Worm (Caenorhabditis elegans) whole organism, L4 larva: ENCODE measurements around the gene cgt-1.

Experiments
- F44E2.7 ChIP-seq: fragments of 200-800 bp; sonication (Bioruptor generic); IDR thresholded peaks from 2 replicates; pipeline ENCODE4 v2.1.2; 2022; ENCODE audit warnings: missing genetic modification characterization, missing compliant biosample characterization
- Y48G9A.11 ChIP-seq: fragments of 200-800 bp; sonication (Bioruptor generic); IDR thresholded peaks from 2 replicates; pipeline ENCODE4 v1.3.6; 2022; ENCODE audit warnings: missing genetic modification reagents, missing genetic modification characterization, missing compliant biosample characterization
- aha-1 ChIP-seq: fragments of 150-350 bp; peaks from one replicate; lab custom pipeline; 2014; ENCODE audit warnings: missing biosample characterization, missing genetic modification characterization
- aly-2 ChIP-seq: sonication (generic microtip); optimal IDR thresholded peaks from 2 replicates; lab custom pipeline; 2018; ENCODE audit warnings: missing biosample characterization, missing genetic modification characterization
- ceh-20 ChIP-seq: fragments of 200-800 bp; sonication (Bioruptor generic); IDR thresholded peaks from 2 replicates; pipeline ENCODE4 v1.3.6; 2022; ENCODE audit warnings: missing genetic modification reagents, missing genetic modification characterization, missing compliant biosample characterization
- ceh-28 ChIP-seq: fragments of 150-350 bp; optimal IDR thresholded peaks from 2 replicates; lab custom pipeline; 2014; ENCODE audit warnings: missing biosample characterization, missing genetic modification reagents, missing genetic modification characterization
- ceh-44 ChIP-seq: fragments of 200-800 bp; sonication (Bioruptor generic); IDR thresholded peaks from 2 replicates; pipeline ENCODE4 v1.3.6; 2022; ENCODE audit warnings: missing genetic modification reagents, missing genetic modification characterization, missing compliant biosample characterization
- ceh-62 ChIP-seq: sonication (generic microtip); optimal IDR thresholded peaks from 2 replicates; lab custom pipeline; 2017; ENCODE audit warnings: missing biosample characterization, missing genetic modification characterization
- cey-2 ChIP-seq: sonication (generic microtip); optimal IDR thresholded peaks from 3 replicates; lab custom pipeline; 2017; ENCODE audit warnings: missing genetic modification characterization, mild to moderate bottlenecking, missing compliant biosample characterization, antibody characterized with exemption, borderline replicate concordance; ENCODE audit not compliant: insufficient read depth
- duxl-1 ChIP-seq: sonication (generic microtip); optimal IDR thresholded peaks from 2 replicates; lab custom pipeline; 2016; ENCODE audit warnings: mild to moderate bottlenecking, missing genetic modification characterization, moderate library complexity, missing compliant biosample characterization; ENCODE audit not compliant: poor library complexity
- dve-1 ChIP-seq: sonication (generic microtip); optimal IDR thresholded peaks from 2 replicates; lab custom pipeline; 2017; ENCODE audit warnings: antibody characterized with exemption, mild to moderate bottlenecking, missing genetic modification characterization, missing compliant biosample characterization; ENCODE audit not compliant: insufficient read depth
- hlh-11 ChIP-seq: fragments of 200-800 bp; sonication (Bioruptor generic); optimal IDR thresholded peaks from 2 replicates; lab custom pipeline; 2018; ENCODE audit warnings: mild to moderate bottlenecking, missing genetic modification characterization, missing compliant biosample characterization
- jun-1 ChIP-seq: fragments of 150-350 bp; optimal IDR thresholded peaks from 2 replicates; lab custom pipeline; 2014; ENCODE audit warnings: missing biosample characterization, missing genetic modification reagents, missing genetic modification characterization
- lim-7 ChIP-seq: fragments of 200-800 bp; sonication (Bioruptor generic); IDR thresholded peaks from 2 replicates; pipeline ENCODE4 v1.3.6; 2022; ENCODE audit warnings: missing genetic modification characterization, missing compliant biosample characterization
- lin-13 ChIP-seq: fragments of 150-350 bp; optimal IDR thresholded peaks from 2 replicates; lab custom pipeline; 2014; ENCODE audit warnings: missing biosample characterization, missing genetic modification reagents, missing genetic modification characterization
- lin-38 ChIP-seq: fragments of 200-800 bp; sonication (Bioruptor generic); IDR thresholded peaks from 2 replicates; pipeline ENCODE4 v1.3.6; 2022; ENCODE audit warnings: missing genetic modification reagents, missing genetic modification characterization, missing compliant biosample characterization
- lin-39 ChIP-seq: fragments of 150-350 bp; optimal IDR thresholded peaks from 2 replicates; lab custom pipeline; 2014; ENCODE audit warnings: missing biosample characterization, missing genetic modification reagents, missing genetic modification characterization
- mdt-29 ChIP-seq: fragments of 200-800 bp; sonication (Bioruptor generic); IDR thresholded peaks from 2 replicates; pipeline ENCODE4 v1.3.6; 2022; ENCODE audit warnings: missing genetic modification reagents, missing genetic modification characterization, missing compliant biosample characterization
- mep-1 ChIP-seq: fragments of 150-350 bp; sonication (generic microtip); optimal IDR thresholded peaks from 3 replicates; lab custom pipeline; 2014; ENCODE audit warnings: missing biosample characterization, missing genetic modification characterization
- mes-2 ChIP-seq: sonication (generic microtip); optimal IDR thresholded peaks from 2 replicates; lab custom pipeline; 2016; ENCODE audit warnings: missing genotype, mild to moderate bottlenecking, missing genetic modification characterization, missing compliant biosample characterization; ENCODE audit not compliant: poor library complexity, severe bottlenecking
- nhr-28 ChIP-seq: fragments of 150-350 bp; optimal IDR thresholded peaks from 2 replicates; lab custom pipeline; 2014; ENCODE audit warnings: missing biosample characterization, missing genetic modification characterization
- pha-4 ChIP-seq, 2 experiments: fragments of 150-350 bp in 1 of 2; fragments of 200-800 bp in 1 of 2; sonication (Bioruptor generic) in 1 of 2; IDR thresholded peaks in 1 of 2; optimal IDR thresholded peaks in 1 of 2; 2 replicates each; pipeline versions ENCODE4 v1.3.6 to Lab custom; 2014 to 2022; ENCODE audit warnings: missing genetic modification characterization in 2 of 2, missing genetic modification reagents in 2 of 2, missing biosample characterization in 1 of 2, missing compliant biosample characterization in 1 of 2
- rbr-2 ChIP-seq: sonication (generic microtip); optimal IDR thresholded peaks from 2 replicates; lab custom pipeline; 2016; ENCODE audit warnings: missing genotype, missing genetic modification characterization, missing compliant biosample characterization
- saeg-2 ChIP-seq: fragments of 200-800 bp; sonication (Bioruptor generic); IDR thresholded peaks from 2 replicates; pipeline ENCODE4 v1.3.6; 2022; ENCODE audit warnings: missing genetic modification reagents, missing genetic modification characterization, missing compliant biosample characterization
- sdz-12 ChIP-seq: fragments of 200-800 bp; sonication (Bioruptor generic); optimal IDR thresholded peaks from 2 replicates; lab custom pipeline; 2018; ENCODE audit warnings: mild to moderate bottlenecking, missing genetic modification characterization, missing compliant biosample characterization
- set-16 ChIP-seq: fragments of 200-800 bp; sonication (Bioruptor generic); IDR thresholded peaks from 2 replicates; pipeline ENCODE4 v1.3.6; 2022; ENCODE audit warnings: missing genetic modification reagents, missing genetic modification characterization, missing compliant biosample characterization
- skn-1 ChIP-seq: fragments of 150-350 bp; optimal IDR thresholded peaks from 2 replicates; lab custom pipeline; 2014; ENCODE audit warnings: missing biosample characterization, missing genetic modification characterization
- snpc-4 ChIP-seq: fragments of 150-350 bp; optimal IDR thresholded peaks from 2 replicates; lab custom pipeline; 2014; ENCODE audit warnings: missing biosample characterization, missing genetic modification characterization
- spr-3 ChIP-seq: fragments of 200-800 bp; sonication (Bioruptor generic); optimal IDR thresholded peaks from 2 replicates; lab custom pipeline; 2018; ENCODE audit warnings: mild to moderate bottlenecking, missing genetic modification characterization, missing compliant biosample characterization
- tag-97 ChIP-seq: fragments of 200-800 bp; sonication (Bioruptor generic); IDR thresholded peaks from 2 replicates; pipeline ENCODE4 v1.3.6; 2022; ENCODE audit warnings: missing genetic modification characterization, missing compliant biosample characterization
- unc-39 ChIP-seq: sonication (generic microtip); optimal IDR thresholded peaks from 2 replicates; lab custom pipeline; 2017; ENCODE audit warnings: missing biosample characterization, missing genetic modification characterization
- vab-7 ChIP-seq: fragments of 200-800 bp; sonication (Bioruptor generic); IDR thresholded peaks from 2 replicates; pipeline ENCODE4 v1.3.6; 2022; ENCODE audit warnings: missing genetic modification reagents, missing genetic modification characterization, missing compliant biosample characterization
- zfp-2 ChIP-seq: sonication (generic microtip); optimal IDR thresholded peaks from 2 replicates; lab custom pipeline; 2016; ENCODE audit warnings: mild to moderate bottlenecking, missing genetic modification characterization, missing compliant biosample characterization
- ztf-7 ChIP-seq: fragments of 150-350 bp; optimal IDR thresholded peaks from 2 replicates; lab custom pipeline; 2014; ENCODE audit warnings: missing biosample characterization, missing genetic modification characterization

The cgt-1 gene

DNA sequence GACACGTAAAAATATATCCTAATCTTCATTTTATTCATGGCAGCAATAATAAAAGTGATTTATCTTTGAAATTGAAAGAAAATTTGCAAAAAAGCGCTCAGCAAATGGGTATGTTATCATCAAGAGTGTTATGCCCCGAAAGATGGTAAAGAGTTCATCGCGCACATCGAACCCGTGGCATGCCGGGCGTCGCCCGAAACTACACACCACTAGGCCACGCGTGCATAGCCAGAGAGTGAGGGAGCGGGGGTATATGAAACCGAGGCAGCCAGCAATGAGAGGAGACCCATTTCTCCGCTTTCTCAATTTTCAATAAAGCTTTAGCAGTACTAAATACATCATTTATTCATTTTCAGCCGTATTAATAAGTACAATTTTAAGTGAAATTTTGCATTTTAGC lies 14.9 kb downstream of the cgt-1 start (continued):
- TF ChIP-seq lim-7 (peak; percentile 99), nhr-28 (tag; lab: Kevin White, UChicago) (peak; percentile 52), set-16 (GFP tag; lab: Robert Waterston, UW) (no peak; the same call in 1 of the 2 replicates), hlh-11 (tag; lab: Kevin White, UChicago) (no peak), ceh-28 (tag; lab: Kevin White, UChicago) (no peak), rbr-2 (tag; lab: Kevin White, UChicago) (peak; percentile 87), F44E2.7 (GFP tag; lab: Robert Waterston, UW) (peak; percentile 99), ztf-7 (tag; lab: Kevin White, UChicago) (peak; percentile 80), jun-1 (tag; lab: Kevin White, UChicago) (peak; percentile 78), sdz-12 (GFP tag; lab: Kevin White, UChicago) (peak; percentile 97), snpc-4 (tag; lab: Kevin White, UChicago) (peak; percentile 10), Y48G9A.11 (GFP tag; lab: Robert Waterston, UW) (peak; percentile 91), lin-39 (tag; lab: Kevin White, UChicago) (no peak)

DNA sequence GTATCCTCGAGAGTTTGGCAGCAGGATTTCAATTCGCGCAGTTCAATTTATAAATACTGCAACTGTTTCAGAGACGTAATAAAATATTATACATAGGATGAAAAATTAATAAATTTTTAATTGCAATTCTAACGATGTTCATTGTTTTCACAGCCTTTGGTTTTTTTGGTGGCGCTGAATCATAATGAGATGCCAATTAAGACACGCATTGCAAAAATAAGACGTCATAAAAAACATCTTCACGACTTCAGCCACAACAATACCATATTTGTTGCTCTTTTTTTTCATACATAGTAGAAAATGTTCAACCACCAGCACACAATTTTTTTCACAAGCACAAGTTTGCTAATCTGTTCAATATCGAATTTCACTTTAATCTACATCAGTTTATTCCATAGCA lies 16.4 kb downstream of the cgt-1 start, which contains the start of gene str-56:
Gene str-56 (plus strand): TSS at position 301 of the 400 bp plus-strand sequence.
- no peak for TF ChIP-seq duxl-1 (tag; lab: Kevin White, UChicago)
- no peak for TF ChIP-seq Y48G9A.11 (GFP tag; lab: Robert Waterston, UW)
- no peak for TF ChIP-seq spr-3 (GFP tag; lab: Kevin White, UChicago)
- TF ChIP-seq unc-39, result no peak

DNA sequence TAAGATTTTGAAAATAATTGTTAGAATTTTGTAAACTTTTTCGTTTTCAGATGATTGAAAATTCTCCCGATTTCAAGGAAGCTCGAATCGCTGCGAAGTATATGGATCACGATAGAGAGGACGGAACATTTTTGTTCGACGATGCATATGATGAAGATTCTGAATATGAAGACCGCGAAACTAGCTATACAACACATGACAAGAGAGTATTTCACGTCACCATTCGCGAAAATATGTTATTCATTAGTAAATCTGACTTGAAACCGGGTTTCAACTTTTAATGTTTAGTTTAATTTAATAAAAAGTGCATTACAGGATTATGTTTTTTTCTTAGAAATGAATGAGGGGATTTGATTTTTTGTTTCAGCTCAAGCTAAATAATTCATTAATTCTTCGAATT lies 18.3 kb downstream of the cgt-1 start, which contains the start of gene str-57:
Gene str-57 (plus strand): TSS at position 301 of the 400 bp plus-strand sequence.
- TF ChIP-seq aha-1 (tag; lab: Kevin White, UChicago) (peak; percentile 18), sdz-12 (GFP tag; lab: Kevin White, UChicago) (no peak)
- TF ChIP-seq, all 104 proteins: peak for 1

DNA sequence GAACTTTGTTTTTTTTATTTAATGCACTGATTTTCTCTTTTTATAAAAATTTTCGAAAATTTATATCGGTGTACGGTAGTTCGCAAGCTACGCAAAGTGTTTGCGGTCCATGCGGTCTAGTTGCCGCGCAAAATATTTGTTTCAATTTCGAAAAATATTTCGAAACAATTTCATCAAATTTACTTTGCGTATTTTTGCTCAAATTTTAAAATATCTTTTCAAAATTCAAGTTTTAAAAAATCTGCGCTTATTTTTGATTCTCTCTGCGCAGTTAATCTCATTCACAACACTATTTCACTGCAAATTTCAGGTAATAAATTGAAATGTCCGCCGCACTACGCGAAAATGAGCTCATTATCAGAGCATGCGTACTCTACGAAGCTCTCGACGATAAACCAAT lies 21.3 kb downstream of the cgt-1 start, which contains the start of gene fbxa-197:
Gene fbxa-197 (plus strand): TSS at position 301 of the 400 bp plus-strand sequence.
- TF ChIP-seq tag-97 (GFP tag; lab: Robert Waterston, UW), result no peak
- no peak for TF ChIP-seq mep-1
- no peak for TF ChIP-seq cey-2 (tag; lab: Kevin White, UChicago)
- no peak for TF ChIP-seq pha-4 (GFP tag; IDR thresholded peaks at IDR 0.05; lab: Robert Waterston, UW)
- TF ChIP-seq pha-4 (tag; optimal IDR thresholded peaks at IDR 0.05; lab: Kevin White, UChicago), result no peak
- TF ChIP-seq, all 104 proteins: peak for 0

DNA sequence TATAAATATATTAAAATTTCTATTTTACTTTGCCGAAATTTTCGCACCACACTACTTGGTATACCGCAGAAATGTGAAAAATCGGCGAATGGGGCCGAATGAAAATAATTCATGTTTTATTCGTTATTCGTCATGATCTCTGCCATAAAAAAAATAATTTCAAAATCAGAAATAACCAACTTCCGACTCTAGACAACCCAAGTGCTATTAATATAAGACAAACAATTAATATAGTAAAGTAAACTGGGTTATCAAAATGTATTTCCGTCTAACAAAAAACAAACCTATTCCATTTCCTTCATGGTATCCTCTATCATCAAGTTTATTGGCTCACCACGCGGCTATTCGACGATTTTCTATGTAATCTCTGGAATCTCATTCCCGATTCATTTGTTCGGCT lies 22.8 kb downstream of the cgt-1 start, which contains the start of gene srh-293:
Gene srh-293 (plus strand): TSS at position 301 of the 400 bp plus-strand sequence.
- no peak for TF ChIP-seq ceh-62 (tag; lab: Kevin White, UChicago)
- TF ChIP-seq ztf-7 (tag; lab: Kevin White, UChicago), result no peak
- TF ChIP-seq lin-13 (GFP tag; lab: Kevin White, UChicago), result no peak

DNA sequence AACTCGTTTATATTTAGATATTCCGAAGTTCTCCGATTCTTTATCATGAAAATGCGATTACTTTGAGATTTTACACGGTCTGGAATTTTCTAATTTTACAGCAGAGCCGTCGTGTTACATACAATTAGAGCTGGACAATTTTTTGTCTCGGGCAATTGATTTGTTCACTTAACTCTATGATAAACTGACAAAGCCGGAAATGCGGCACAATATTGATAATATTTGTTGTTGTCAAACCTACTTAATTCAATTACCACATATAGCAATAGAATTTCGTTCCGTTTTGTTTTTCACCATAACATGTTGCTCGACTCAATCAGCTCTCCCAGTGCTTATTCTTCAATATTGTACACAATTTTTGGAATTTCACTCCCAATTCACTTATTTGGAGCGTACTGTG lies 25.6 kb downstream of the cgt-1 start, which contains the start of gene srh-299:
Gene srh-299 (plus strand): TSS at position 301 of the 400 bp plus-strand sequence.
- TF ChIP-seq aha-1 (tag; lab: Kevin White, UChicago), result peak; percentile 46
- no peak for TF ChIP-seq saeg-2 (GFP tag; lab: Robert Waterston, UW)

DNA sequence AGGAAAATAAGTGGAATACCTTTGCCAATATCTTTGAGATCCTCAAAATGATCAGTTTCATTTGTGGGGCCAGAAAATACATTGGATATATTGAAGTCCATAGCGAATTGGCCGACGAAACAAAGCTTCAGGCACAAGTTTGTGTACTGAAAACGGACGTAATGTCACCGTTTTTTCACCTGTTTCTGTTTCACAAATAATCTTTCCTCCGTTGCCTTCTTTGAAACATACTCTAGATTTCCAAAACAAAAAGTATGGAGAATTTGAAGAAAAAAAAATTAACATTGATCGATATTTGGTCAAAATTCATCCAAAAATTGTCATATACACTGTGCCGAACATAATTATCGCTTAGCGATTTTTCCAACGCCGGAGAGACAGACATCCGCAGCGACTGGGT lies 26.1 kb downstream of the cgt-1 start, which contains the start of gene srz-12:
Gene srz-12 (minus strand): TSS at position 101 of the 400 bp plus-strand sequence.
- TF ChIP-seq Y48G9A.11 (GFP tag; lab: Robert Waterston, UW), result no peak
- TF ChIP-seq F44E2.7 (GFP tag; lab: Robert Waterston, UW), result no peak
- TF ChIP-seq mes-2, result no peak
- no peak for TF ChIP-seq skn-1 (tag; lab: Kevin White, UChicago)
- TF ChIP-seq mdt-29 (GFP tag; lab: Robert Waterston, UW), result no peak
- no peak for TF ChIP-seq vab-7 (GFP tag; lab: Robert Waterston, UW)
- TF ChIP-seq dve-1 (tag; lab: Kevin White, UChicago), result no peak
- TF ChIP-seq cey-2 (tag; lab: Kevin White, UChicago), result no peak
- no peak for TF ChIP-seq lin-38
- no peak for TF ChIP-seq ceh-44 (GFP tag; lab: Robert Waterston, UW)
- no peak for TF ChIP-seq ceh-20 (GFP tag; lab: Robert Waterston, UW)
- TF ChIP-seq aly-2 (tag; lab: Kevin White, UChicago), result no peak
- no peak for TF ChIP-seq zfp-2
